Worm (Caenorhabditis elegans) whole organism, midembryonic: ENCODE data around the gene chil-23.

Experiments
- T22C8.4 ChIP-seq: fragments of 200-800 bp; sonication (Bioruptor generic); IDR thresholded peaks from 2 replicates; pipeline ENCODE4 v1.3.6; 2022; ENCODE audit warnings: missing genetic modification characterization, missing compliant biosample characterization
- cog-1 ChIP-seq: sonication (generic microtip); optimal IDR thresholded peaks from 2 replicates; lab custom pipeline; 2016; ENCODE audit warnings: missing genetic modification characterization, missing compliant biosample characterization
- flt-1 ChIP-seq: fragments of 200-800 bp; sonication (Bioruptor generic); IDR thresholded peaks from 2 replicates; pipeline ENCODE4 v1.3.6; 2022; ENCODE audit warnings: missing genetic modification characterization, missing compliant biosample characterization
- klf-2 ChIP-seq: fragments of 200-800 bp; sonication (Bioruptor generic); conservative IDR thresholded peaks from 2 replicates; pipeline ENCODE4 v1.3.6; 2022; ENCODE audit warnings: missing genetic modification reagents, missing genetic modification characterization, missing compliant biosample characterization
- med-1 ChIP-seq: sonication (generic microtip); optimal IDR thresholded peaks from 2 replicates; lab custom pipeline; 2017; ENCODE audit warnings: missing genetic modification characterization, mild to moderate bottlenecking, missing compliant biosample characterization, antibody characterized with exemption, missing genetic modification reagents; ENCODE audit not compliant: insufficient read depth
- ref-1 ChIP-seq: fragments of 200-800 bp; sonication (Bioruptor generic); conservative IDR thresholded peaks from 2 replicates; pipeline ENCODE4 v1.3.6; 2022; ENCODE audit warnings: missing genetic modification reagents, missing genetic modification characterization, missing compliant biosample characterization
- tab-1 ChIP-seq: fragments of 200-800 bp; sonication (Bioruptor generic); IDR thresholded peaks from 2 replicates; pipeline ENCODE4 v1.3.6; 2022; ENCODE audit warnings: missing genetic modification characterization, missing compliant biosample characterization
- ztf-23 ChIP-seq: fragments of 200-800 bp; sonication (Bioruptor generic); IDR thresholded peaks from 2 replicates; pipeline ENCODE4 v1.3.6; 2022; ENCODE audit warnings: missing genetic modification reagents, missing genetic modification characterization, missing compliant biosample characterization
- ztf-29 ChIP-seq: fragments of 200-800 bp; sonication (Bioruptor generic); IDR thresholded peaks from 2 replicates; pipeline ENCODE4 v1.3.6; 2022; ENCODE audit warnings: missing genetic modification reagents, missing genetic modification characterization, missing compliant biosample characterization

chil-23 gene

DNA sequence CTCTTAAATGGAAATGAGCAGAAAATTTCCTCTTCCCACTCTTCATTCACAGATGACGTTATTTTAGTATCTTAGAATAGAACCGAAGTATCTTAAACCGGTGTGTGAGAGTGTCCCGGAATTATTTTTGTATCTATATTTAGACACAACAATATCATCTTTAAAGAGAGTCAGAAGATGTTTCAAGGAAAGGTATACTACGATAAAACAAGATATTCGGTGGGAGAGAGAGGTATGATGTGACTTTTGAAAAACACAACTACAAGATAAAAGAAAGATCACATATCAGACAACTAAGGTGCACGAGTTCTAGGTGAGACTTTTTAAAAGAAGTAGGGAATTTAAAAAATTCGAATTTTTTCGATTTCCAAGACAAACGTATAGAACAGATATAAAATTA, 22.2 kb upstream of the chil-23 start:
- TF ChIP-seq med-1 (GFP tag; lab: Kevin White, UChicago) = no peak
- no peak for TF ChIP-seq ztf-23 (GFP tag; lab: Robert Waterston, UW)
- no peak for TF ChIP-seq T22C8.4 (GFP tag; lab: Robert Waterston, UW)
- no peak for TF ChIP-seq flt-1 (GFP tag; lab: Robert Waterston, UW)
- no peak for TF ChIP-seq cog-1
- TF ChIP-seq ztf-29 (GFP tag; lab: Robert Waterston, UW) = no peak
- no peak for TF ChIP-seq tab-1 (GFP tag; lab: Robert Waterston, UW)
- TF ChIP-seq klf-2 = no peak
- TF ChIP-seq ref-1 (GFP tag; lab: Robert Waterston, UW) = no peak

- TF ChIP-seq klf-2 = no peak
Measured at ce11 chrII:9489922-9490321, 21.5 kb upstream of the chil-23 start.

- TF ChIP-seq flt-1 (GFP tag; lab: Robert Waterston, UW) = no peak
- no peak for TF ChIP-seq cog-1
- TF ChIP-seq ztf-23 (GFP tag; lab: Robert Waterston, UW) = no peak
Measured at ce11 chrII:9487337-9487950, 19.0 kb upstream of the chil-23 start, which contains the start of gene T19H5.4. T19H5.4 (minus strand) TSS chrII:9487387.

ce11 chrII:9485081-9485730, 16.8 kb upstream of the chil-23 start:
- no peak for TF ChIP-seq ztf-29 (GFP tag; lab: Robert Waterston, UW)

DNA sequence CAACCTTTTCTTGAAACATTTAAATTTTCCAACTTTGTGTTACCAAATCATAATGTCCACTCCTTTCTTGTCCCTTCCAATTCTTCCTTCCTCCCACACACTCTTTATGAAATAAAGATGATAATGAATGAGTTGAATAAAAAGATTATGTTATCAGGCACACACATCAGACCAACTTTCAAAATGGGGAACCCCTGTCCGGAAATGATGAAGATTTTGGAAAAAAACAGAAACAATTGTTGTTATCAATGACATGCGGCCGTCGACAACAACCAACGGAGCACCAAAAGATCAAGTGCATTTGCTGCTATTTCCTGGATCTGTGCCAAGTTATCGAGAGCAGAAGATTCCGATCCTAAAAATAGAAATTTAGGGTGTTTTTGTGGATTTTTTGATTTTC, 14.9 kb upstream of the chil-23 start:
- TF ChIP-seq ref-1 (GFP tag; lab: Robert Waterston, UW) (no peak), ztf-29 (GFP tag; lab: Robert Waterston, UW) (no peak), klf-2 (no peak), cog-1 (no peak), med-1 (GFP tag; lab: Kevin White, UChicago) (no peak), T22C8.4 (GFP tag; lab: Robert Waterston, UW) (no peak), tab-1 (GFP tag; lab: Robert Waterston, UW) (no peak), ztf-23 (GFP tag; lab: Robert Waterston, UW) (no peak), flt-1 (GFP tag; lab: Robert Waterston, UW) (no peak)

ce11 chrII:9482529-9482928, 14.1 kb upstream of the chil-23 start:
- TF ChIP-seq T22C8.4 (GFP tag; lab: Robert Waterston, UW) = no peak
- TF ChIP-seq flt-1 (GFP tag; lab: Robert Waterston, UW) = no peak
- TF ChIP-seq klf-2 = no peak

DNA sequence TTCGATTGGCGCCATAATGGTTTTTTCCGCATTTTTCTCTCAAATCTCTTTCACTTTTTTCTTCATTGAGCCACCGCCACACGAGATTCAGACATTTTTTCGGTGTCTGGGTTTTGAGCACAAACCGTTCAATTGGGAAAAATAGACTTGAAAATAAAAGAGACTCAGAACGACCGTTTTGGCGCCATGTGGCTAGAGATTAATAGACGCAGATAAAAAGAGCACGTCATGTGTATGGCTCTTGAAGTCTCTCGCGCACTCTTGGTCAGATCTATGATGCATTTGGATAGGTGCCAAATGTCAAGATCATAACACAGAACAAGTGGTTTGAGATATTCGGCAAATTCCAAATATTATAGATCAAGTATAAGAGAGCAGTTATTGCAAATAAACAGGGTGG, 13.0 kb upstream of the chil-23 start:
- TF ChIP-seq med-1 (GFP tag; lab: Kevin White, UChicago) (no peak), flt-1 (GFP tag; lab: Robert Waterston, UW) (no peak), ztf-23 (GFP tag; lab: Robert Waterston, UW) (no peak), ref-1 (GFP tag; lab: Robert Waterston, UW) (no peak), ztf-29 (GFP tag; lab: Robert Waterston, UW) (no peak), T22C8.4 (GFP tag; lab: Robert Waterston, UW) (no peak), tab-1 (GFP tag; lab: Robert Waterston, UW) (no peak), cog-1 (no peak), klf-2 (no peak)

DNA sequence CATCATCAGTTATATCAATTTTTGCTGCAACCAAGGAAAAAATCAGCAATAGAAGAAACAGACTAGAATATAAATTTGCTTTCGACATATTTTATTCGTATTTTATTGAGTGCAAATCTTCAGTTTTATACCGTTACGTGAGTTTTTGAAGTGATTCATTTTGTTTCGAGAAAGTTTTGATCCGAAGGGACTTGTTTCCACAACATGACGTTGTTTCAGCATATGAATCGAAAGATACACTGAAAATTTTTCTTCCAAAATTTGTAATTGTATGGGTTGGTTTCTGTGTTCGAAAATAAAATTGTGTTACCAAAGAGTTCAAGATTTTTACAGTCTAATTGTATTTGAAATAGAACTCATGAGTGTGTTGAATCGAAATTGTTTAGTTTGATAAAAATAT, 11.6 kb upstream of the chil-23 start, which contains the start of gene T19H5.7:
Gene T19H5.7 (minus strand): TSS at position 101 of the 400 bp plus-strand sequence.
- TF ChIP-seq tab-1 (GFP tag; lab: Robert Waterston, UW) = no peak
- TF ChIP-seq T22C8.4 (GFP tag; lab: Robert Waterston, UW) = no peak
- TF ChIP-seq flt-1 (GFP tag; lab: Robert Waterston, UW) = no peak
- TF ChIP-seq med-1 (GFP tag; lab: Kevin White, UChicago) = no peak
- no peak for TF ChIP-seq ztf-29 (GFP tag; lab: Robert Waterston, UW)

DNA sequence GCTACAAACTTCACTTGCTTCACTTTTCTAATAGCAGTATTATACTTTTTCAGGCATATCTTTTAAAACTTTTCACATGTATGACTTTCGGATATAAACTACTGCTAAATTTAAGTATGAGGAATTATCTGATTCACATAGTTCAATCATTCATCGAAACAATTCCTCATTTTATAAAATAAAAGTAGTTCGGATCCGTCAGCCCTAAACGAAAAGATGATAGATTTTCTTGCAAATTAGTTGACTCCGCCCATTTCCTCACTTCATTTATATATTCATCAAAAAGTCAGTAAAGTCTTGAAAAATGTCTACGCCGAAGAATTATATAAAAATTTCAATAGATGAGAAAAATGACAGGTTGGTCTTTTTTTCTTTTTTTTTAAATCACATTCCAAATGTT, 9.2 kb upstream of the chil-23 start, which contains the start of gene chil-27:
Gene chil-27 (plus strand): TSS at position 301 of the 400 bp plus-strand sequence.
- TF ChIP-seq ztf-29 (GFP tag; lab: Robert Waterston, UW) (no peak), flt-1 (GFP tag; lab: Robert Waterston, UW) (no peak), cog-1 (no peak), klf-2 (no peak), T22C8.4 (GFP tag; lab: Robert Waterston, UW) (no peak), tab-1 (GFP tag; lab: Robert Waterston, UW) (no peak), ref-1 (GFP tag; lab: Robert Waterston, UW) (no peak), ztf-23 (GFP tag; lab: Robert Waterston, UW) (no peak), med-1 (GFP tag; lab: Kevin White, UChicago) (no peak)

- TF ChIP-seq flt-1 (GFP tag; lab: Robert Waterston, UW) (no peak), tab-1 (GFP tag; lab: Robert Waterston, UW) (no peak), T22C8.4 (GFP tag; lab: Robert Waterston, UW) (no peak), cog-1 (no peak), ref-1 (GFP tag; lab: Robert Waterston, UW) (no peak), ztf-29 (GFP tag; lab: Robert Waterston, UW) (no peak), ztf-23 (GFP tag; lab: Robert Waterston, UW) (no peak), med-1 (GFP tag; lab: Kevin White, UChicago) (no peak), klf-2 (no peak)
Measured at ce11 chrII:9474367-9475105, 6.1 kb upstream of the chil-23 start, which contains the start of the genes chil-25 and chil-26. chil-25 (minus strand) TSS chrII:9474467. chil-26 (plus strand) TSS chrII:9475055.
